Worm (Caenorhabditis elegans): ENCODE measurements around the gene mig-6.
A peak's percentile ranks its signal among the peaks of the same experiment; 100 is the strongest.

Gene mig-6

DNA sequence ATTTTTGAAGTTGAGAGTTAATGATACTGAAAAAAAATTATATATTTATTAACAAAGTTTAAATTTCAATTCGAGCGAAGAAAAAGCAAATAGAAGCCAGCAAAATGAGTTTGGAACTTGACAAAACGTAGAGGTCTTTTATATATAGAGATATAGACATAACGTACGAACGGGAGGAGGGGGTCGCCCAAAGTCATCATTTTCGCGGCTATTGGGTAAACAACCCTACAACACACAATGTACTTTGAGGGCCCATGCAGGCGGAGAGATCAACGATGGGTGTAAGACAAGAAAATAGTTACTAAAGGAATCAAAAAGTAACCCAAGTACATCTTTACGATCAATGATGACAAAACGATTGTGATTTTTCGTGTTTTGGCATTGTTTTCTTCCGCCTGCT, 15.3 kb upstream of the mig-6 start, which contains the start of gene ZK742.4:
Gene ZK742.4 (minus strand): TSS at position 35 of the 400 bp plus-strand sequence.
- TF ChIP-seq bed-2 (GFP tag; IDR thresholded peaks at IDR 0.05) (no peak), hmg-20 (GFP tag; IDR thresholded peaks at IDR 0.05) (no peak), ama-1 (optimal IDR thresholded peaks at IDR 0.05) (no peak), ama-1 (GFP tag; optimal IDR thresholded peaks at IDR 0.05) (no peak), egl-18 (GFP tag; IDR thresholded peaks at IDR 0.05) (no peak), zfh-2 (GFP tag; conservative IDR thresholded peaks at IDR 0.05) (no peak), F22D6.2 (tag; optimal IDR thresholded peaks at IDR 0.05) (no peak)

DNA sequence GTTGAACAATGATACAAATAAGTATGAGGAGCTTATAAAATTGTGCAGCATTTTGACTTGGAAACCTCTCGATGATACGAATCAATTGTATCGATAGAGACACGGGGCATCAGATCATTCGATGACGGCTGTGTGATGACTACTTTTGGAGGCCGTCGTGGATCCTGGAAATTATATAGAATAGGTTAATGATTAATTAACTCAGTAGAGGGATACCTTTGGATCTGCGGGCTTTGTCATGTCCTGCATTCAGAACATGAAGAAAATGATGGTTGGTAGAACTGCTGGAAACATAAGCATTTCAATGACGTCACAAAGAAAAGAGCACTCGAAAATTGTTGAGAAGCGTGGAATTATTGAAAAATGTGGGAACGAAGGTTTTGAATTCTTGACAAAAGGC, 12.4 kb upstream of the mig-6 start, which contains the start of gene ZK742.6:
Gene ZK742.6 (minus strand): TSS at position 342 of the 400 bp plus-strand sequence.
- TF ChIP-seq Y53G8AR.9 (GFP tag; conservative IDR thresholded peaks at IDR 0.05): 0 out of 2 replicates have a peak, but pooled peaks have one; percentile 50
- TF ChIP-seq mes-4 (tag; optimal IDR thresholded peaks at IDR 0.05): no peak
- TF ChIP-seq pbrm-1 (GFP tag; IDR thresholded peaks at IDR 0.05): 0 out of 2 replicates have a peak, but pooled peaks have one; percentile 52
- TF ChIP-seq attf-6 (GFP tag; IDR thresholded peaks at IDR 0.05): peak; percentile 41; the same call in 1 of the 2 replicates
- TF ChIP-seq ztf-18 (tag; optimal IDR thresholded peaks at IDR 0.05): no peak
- TF ChIP-seq repo-1 (tag; optimal IDR thresholded peaks at IDR 0.05): peak; percentile 22
- TF ChIP-seq Y56A3A.18 (GFP tag; IDR thresholded peaks at IDR 0.05): peak; percentile 59; the same call in 1 of the 2 replicates
- peak; percentile 75 for TF ChIP-seq hsf-1 (GFP tag; IDR thresholded peaks at IDR 0.05)
- 0 out of 2 replicates have a peak, but pooled peaks have one; percentile 42 for TF ChIP-seq ceh-58 (GFP tag; IDR thresholded peaks at IDR 0.05)
- peak; percentile 71 for TF ChIP-seq him-1 (tag; optimal IDR thresholded peaks at IDR 0.05)
- no peak for TF ChIP-seq mcd-1 (GFP tag; IDR thresholded peaks at IDR 0.05)
- peak; percentile 57 for TF ChIP-seq madf-6 (GFP tag; IDR thresholded peaks at IDR 0.05)
- peak; percentile 57 for TF ChIP-seq B0336.3 (GFP tag; IDR thresholded peaks at IDR 0.05)
- peak; percentile 34 for TF ChIP-seq lin-54 (GFP tag; optimal IDR thresholded peaks at IDR 0.05)
- no peak for TF ChIP-seq zim-3 (tag; optimal IDR thresholded peaks at IDR 0.05)
- TF ChIP-seq hrde-1 (tag; optimal IDR thresholded peaks at IDR 0.05; ENCODE audit: borderline replicate concordance): peak; percentile 53
- TF ChIP-seq ekl-4 (GFP tag; IDR thresholded peaks at IDR 0.05): peak; percentile 66
- TF ChIP-seq athp-1 (tag; optimal IDR thresholded peaks at IDR 0.05): peak; percentile 8

DNA sequence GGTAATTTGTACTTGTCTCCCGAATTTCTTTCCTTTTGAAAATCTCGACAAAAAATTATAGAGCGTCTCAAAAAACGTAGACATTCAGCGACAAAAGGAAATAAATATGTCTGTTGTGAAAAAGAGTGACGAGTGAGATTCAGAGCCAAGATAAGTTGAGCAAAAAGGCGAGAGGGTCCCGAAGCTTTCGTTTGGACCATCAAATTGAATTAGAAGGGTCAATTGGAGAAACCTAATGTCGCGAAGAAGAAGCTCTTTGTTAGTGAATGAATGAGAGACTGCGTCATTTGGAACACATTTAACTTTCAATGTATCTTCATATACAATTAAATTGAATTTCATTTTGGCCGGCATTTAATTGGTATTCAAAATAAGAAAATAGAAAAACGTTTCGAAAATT, 10.5 kb upstream of the mig-6 start:
- TF ChIP-seq nhr-27 (tag; optimal IDR thresholded peaks at IDR 0.05) (no peak), mel-28 (tag; optimal IDR thresholded peaks at IDR 0.05; ENCODE audit: borderline replicate concordance) (no peak), tbp1 (GFP tag; optimal IDR thresholded peaks at IDR 0.05) (no peak), gei-17 (GFP tag; optimal IDR thresholded peaks at IDR 0.05) (no peak), ets-4 (GFP tag; optimal IDR thresholded peaks at IDR 0.05) (no peak), B0261.1 (tag; optimal IDR thresholded peaks at IDR 0.05) (no peak), Y53G8AR.9 (GFP tag; conservative IDR thresholded peaks at IDR 0.05) (no peak)

DNA sequence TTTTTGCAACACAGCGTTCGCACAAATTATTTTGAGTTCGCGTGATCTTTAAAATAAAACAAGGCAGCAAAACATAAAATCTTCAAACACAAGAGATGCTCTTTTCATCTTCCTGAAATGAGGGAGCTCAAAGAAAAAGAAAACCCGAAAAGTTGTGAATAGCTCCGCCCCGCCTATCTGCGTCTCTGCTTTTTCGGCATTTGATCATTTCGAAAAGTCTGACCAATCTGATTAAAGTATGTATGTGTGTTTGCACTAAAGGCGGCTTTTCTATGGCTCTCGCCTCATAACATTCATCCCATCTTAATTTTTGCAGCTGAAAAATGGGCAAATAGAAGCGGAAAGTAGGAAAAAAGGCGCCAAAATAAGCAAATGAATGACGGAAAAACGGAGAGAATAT, 7.4 kb upstream of the mig-6 start:
- no peak for TF ChIP-seq nhr-120 (GFP tag; IDR thresholded peaks at IDR 0.05)
- TF ChIP-seq F33H1.4 (GFP tag; IDR thresholded peaks at IDR 0.05): no peak
- no peak for TF ChIP-seq bed-2 (GFP tag; IDR thresholded peaks at IDR 0.05)
- no peak for TF ChIP-seq B0019.2 (GFP tag; conservative IDR thresholded peaks at IDR 0.05)

DNA sequence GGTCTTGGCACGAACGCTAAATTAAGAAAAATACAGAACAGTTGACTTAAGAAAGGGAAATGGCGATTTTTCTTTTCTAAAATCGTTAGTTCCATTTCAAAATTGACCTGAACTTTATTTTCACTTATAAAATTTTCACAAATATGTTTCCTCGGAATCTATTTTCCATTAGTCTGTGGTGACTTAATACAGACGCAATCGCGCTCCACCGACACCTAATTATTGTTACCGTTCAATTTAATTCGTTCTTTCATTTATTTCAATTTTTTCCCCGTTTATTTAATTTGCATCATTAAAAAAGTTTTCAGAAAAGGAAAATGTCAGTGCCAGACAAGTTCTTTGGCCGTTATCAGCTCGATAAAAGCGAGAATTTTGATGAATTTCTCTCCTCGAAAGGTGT, 6.7 kb upstream of the mig-6 start, which contains the start of gene lbp-4:
Gene lbp-4 (plus strand): TSS at position 309 of the 400 bp plus-strand sequence.
- TF ChIP-seq ZK185.1 (tag; optimal IDR thresholded peaks at IDR 0.05; ENCODE audit: poor library complexity, severe bottlenecking) (peak; percentile 24), F52B5.7 (tag; optimal IDR thresholded peaks at IDR 0.05) (no peak), Y79H2A.3 (GFP tag; conservative IDR thresholded peaks at IDR 0.05) (no peak), aptf-2 (GFP tag; conservative IDR thresholded peaks at IDR 0.05) (no peak), ztf-28 (GFP tag; IDR thresholded peaks at IDR 0.05) (no peak), lin-26 (GFP tag; IDR thresholded peaks at IDR 0.05) (no peak), cebp-2 (GFP tag; IDR thresholded peaks at IDR 0.05) (no peak), him-1 (tag; optimal IDR thresholded peaks at IDR 0.05) (no peak), F23B12.7 (tag; optimal IDR thresholded peaks at IDR 0.05; ENCODE audit: insufficient read depth) (peak; percentile 74), ceh-100 (GFP tag; IDR thresholded peaks at IDR 0.05) (peak; percentile 92), bed-2 (GFP tag; IDR thresholded peaks at IDR 0.05) (no peak), let-607 (tag; optimal IDR thresholded peaks at IDR 0.05) (no peak), ama-1 (optimal IDR thresholded peaks at IDR 0.05) (no peak), ama-1 (GFP tag; optimal IDR thresholded peaks at IDR 0.05) (no peak)

Data from whole organism, young adult.